Fruit fly (Drosophila melanogaster) whole organism, embryonic: ENCODE results near the gene Polr3A.

Source experiments
- Bteb2 ChIP-seq: fragments of 200-800 bp; sonication (Bioruptor generic); optimal IDR thresholded peaks from 2 replicates; lab custom pipeline; 2016; ENCODE audit warnings: missing biosample characterization, missing genetic modification characterization
- CG10462 ChIP-seq: fragments of 200-800 bp; sonication (Bioruptor generic); optimal IDR thresholded peaks from 2 replicates; lab custom pipeline; 2016; ENCODE audit warnings: missing biosample characterization, missing genetic modification characterization
- CG10543 ChIP-seq: fragments of 200-800 bp; sonication (Bioruptor generic); optimal IDR thresholded peaks from 3 replicates; lab custom pipeline; 2017; ENCODE audit warnings: missing biosample characterization, mild to moderate bottlenecking, missing genetic modification characterization, moderate library complexity
- CG10654 ChIP-seq: fragments of 200-800 bp; sonication (Bioruptor generic); optimal IDR thresholded peaks from 2 replicates; lab custom pipeline; 2016; ENCODE audit warnings: missing biosample characterization, missing genetic modification characterization
- CG12659 ChIP-seq: fragments of 200-800 bp; sonication (Bioruptor generic); optimal IDR thresholded peaks from 3 replicates; lab custom pipeline; 2017; ENCODE audit warnings: mild to moderate bottlenecking, missing biosample characterization, missing genetic modification reagents, missing genetic modification characterization
- CG13287 ChIP-seq: fragments of 200-800 bp; sonication (Bioruptor generic); IDR thresholded peaks from 2 replicates; pipeline ENCODE4 v1.3.6; 2022; ENCODE audit warnings: missing biosample characterization, missing genetic modification characterization; ENCODE audit not compliant: partially characterized antibody
- CG14441 ChIP-seq: fragments of 200-800 bp; sonication (Bioruptor generic); IDR thresholded peaks from 2 replicates; pipeline ENCODE4 v1.3.6; 2022; ENCODE audit warnings: missing biosample characterization, missing genetic modification characterization
- CG14710 ChIP-seq: fragments of 200-800 bp; sonication (Bioruptor generic); optimal IDR thresholded peaks from 3 replicates; lab custom pipeline; 2019; ENCODE audit warnings: missing biosample characterization, mild to moderate bottlenecking, missing genetic modification characterization, moderate library complexity
- CG15514 ChIP-seq: fragments of 200-800 bp; sonication (Bioruptor generic); optimal IDR thresholded peaks from 3 replicates; lab custom pipeline; 2017; ENCODE audit warnings: missing biosample characterization, missing genetic modification characterization, mild to moderate bottlenecking, moderate library complexity, missing genetic modification reagents
- CG16779 ChIP-seq: fragments of 200-800 bp; sonication (Bioruptor generic); IDR thresholded peaks from 2 replicates; pipeline ENCODE4 v1.3.6; 2022; ENCODE audit warnings: missing biosample characterization, missing genetic modification characterization
- CG16863 ChIP-seq: fragments of 200-800 bp; sonication (Bioruptor generic); optimal IDR thresholded peaks from 3 replicates; lab custom pipeline; 2016; ENCODE audit warnings: missing biosample characterization, missing genetic modification characterization
- CG17568 ChIP-seq: fragments of 200-800 bp; sonication (Bioruptor generic); optimal IDR thresholded peaks from 2 replicates; lab custom pipeline; 2018; ENCODE audit warnings: missing biosample characterization, mild to moderate bottlenecking, missing genetic modification characterization, moderate library complexity
- CG17912 ChIP-seq: fragments of 200-800 bp; sonication (Bioruptor generic); optimal IDR thresholded peaks from 2 replicates; lab custom pipeline; 2018; ENCODE audit warnings: missing biosample characterization, mild to moderate bottlenecking, missing genetic modification characterization
- CG1832 ChIP-seq: fragments of 200-800 bp; sonication (Bioruptor generic); optimal IDR thresholded peaks from 2 replicates; lab custom pipeline; 2017; ENCODE audit warnings: missing biosample characterization, mild to moderate bottlenecking, missing genetic modification characterization, inconsistent platforms
- CG2129 ChIP-seq: fragments of 200-800 bp; sonication (Bioruptor generic); IDR thresholded peaks from 2 replicates; pipeline ENCODE4 v1.3.6; 2022; ENCODE audit warnings: missing biosample characterization, missing genetic modification characterization; ENCODE audit not compliant: partially characterized antibody
- CG30403 ChIP-seq: fragments of 200-800 bp; sonication (Bioruptor generic); optimal IDR thresholded peaks from 3 replicates; lab custom pipeline; 2016; ENCODE audit warnings: missing biosample characterization, missing genetic modification characterization
- CG33213 ChIP-seq: fragments of 200-800 bp; sonication (Bioruptor generic); optimal IDR thresholded peaks from 3 replicates; lab custom pipeline; 2016; ENCODE audit warnings: missing biosample characterization, missing genetic modification characterization
- CG4404 ChIP-seq: fragments of 200-800 bp; sonication (Bioruptor generic); IDR thresholded peaks from 2 replicates; pipeline ENCODE4 v1.3.6; 2022; ENCODE audit warnings: missing biosample characterization, missing genetic modification characterization
- CG6654 ChIP-seq: fragments of 200-800 bp; sonication (Bioruptor generic); optimal IDR thresholded peaks from 2 replicates; lab custom pipeline; 2017; ENCODE audit warnings: missing biosample characterization, mild to moderate bottlenecking, missing genetic modification characterization
- CG6683 ChIP-seq: fragments of 200-800 bp; sonication (Bioruptor generic); optimal IDR thresholded peaks from 2 replicates; lab custom pipeline; 2017; ENCODE audit warnings: missing biosample characterization, mild to moderate bottlenecking, missing genetic modification characterization, missing genetic modification reagents
- CG7745 ChIP-seq: fragments of 200-800 bp; sonication (Bioruptor generic); optimal IDR thresholded peaks from 2 replicates; lab custom pipeline; 2018; ENCODE audit warnings: missing biosample characterization, mild to moderate bottlenecking, missing genetic modification characterization, moderate library complexity
- CG8359 ChIP-seq: fragments of 200-800 bp; sonication (Bioruptor generic); optimal IDR thresholded peaks from 2 replicates; lab custom pipeline; 2017; ENCODE audit warnings: missing biosample characterization, mild to moderate bottlenecking, missing genetic modification characterization, borderline replicate concordance
- CG8944 ChIP-seq: fragments of 200-800 bp; sonication (Bioruptor generic); optimal IDR thresholded peaks from 3 replicates; lab custom pipeline; 2016; ENCODE audit warnings: missing biosample characterization, missing genetic modification characterization
- CG9437 ChIP-seq: fragments of 200-800 bp; sonication (Bioruptor generic); optimal IDR thresholded peaks from 2 replicates; lab custom pipeline; 2018; ENCODE audit warnings: missing biosample characterization, mild to moderate bottlenecking, missing genetic modification characterization
- CG9797 ChIP-seq: fragments of 200-800 bp; sonication (Bioruptor generic); optimal IDR thresholded peaks from 3 replicates; lab custom pipeline; 2018; ENCODE audit warnings: missing biosample characterization, mild to moderate bottlenecking, missing genetic modification characterization
- D19A ChIP-seq: fragments of 200-800 bp; optimal IDR thresholded peaks from 3 replicates; lab custom pipeline; 2019; ENCODE audit warnings: missing biosample characterization, mild to moderate bottlenecking, missing genetic modification characterization, moderate library complexity
- D19B ChIP-seq: fragments of 200-800 bp; sonication (Bioruptor generic); optimal IDR thresholded peaks from 2 replicates; lab custom pipeline; 2017; ENCODE audit warnings: missing biosample characterization, mild to moderate bottlenecking, missing genetic modification characterization
- Dip3 ChIP-seq: fragments of 200-800 bp; sonication (Bioruptor generic); optimal IDR thresholded peaks from 3 replicates; lab custom pipeline; 2016; ENCODE audit warnings: missing biosample characterization, missing genetic modification characterization
- Elba2 ChIP-seq: fragments of 200-800 bp; sonication (Bioruptor generic); optimal IDR thresholded peaks from 3 replicates; lab custom pipeline; 2016; ENCODE audit warnings: missing biosample characterization, missing genetic modification characterization
- H15 ChIP-seq: fragments of 200-800 bp; sonication (Bioruptor generic); IDR thresholded peaks from 3 replicates; pipeline ENCODE4 v1.3.6; 2022; ENCODE audit warnings: missing biosample characterization, missing genetic modification characterization
- Lim3 ChIP-seq: fragments of 200-800 bp; sonication (Bioruptor generic); IDR thresholded peaks from 2 replicates; pipeline ENCODE4 v1.3.6; 2022; ENCODE audit warnings: missing biosample characterization, missing genetic modification characterization
- NK7.1 ChIP-seq: fragments of 200-800 bp; sonication (Bioruptor generic); optimal IDR thresholded peaks from 3 replicates; lab custom pipeline; 2016; ENCODE audit warnings: missing biosample characterization, missing genetic modification characterization
- Optix ChIP-seq: fragments of 200-800 bp; sonication (Bioruptor generic); IDR thresholded peaks from 3 replicates; pipeline ENCODE4 v1.3.6; 2022; ENCODE audit warnings: missing biosample characterization, missing genetic modification characterization
- Pdp1 ChIP-seq, 2 experiments: fragments of 200-800 bp; sonication (Bioruptor generic); optimal IDR thresholded peaks; 3 replicates each; lab custom pipeline; 2016; ENCODE audit warnings: missing biosample characterization in 2 of 2, missing genetic modification characterization in 2 of 2, mild to moderate bottlenecking in 1 of 2, moderate library complexity in 1 of 2
- Poxn ChIP-seq: fragments of 200-800 bp; sonication (Bioruptor generic); IDR thresholded peaks from 2 replicates; pipeline ENCODE4 v1.3.6; 2022; ENCODE audit warnings: missing biosample characterization, missing genetic modification characterization
- Sox102F ChIP-seq: fragments of 200-800 bp; sonication (Bioruptor generic); optimal IDR thresholded peaks from 2 replicates; lab custom pipeline; 2018; ENCODE audit warnings: missing biosample characterization, mild to moderate bottlenecking, missing genetic modification characterization, moderate library complexity
- TFAM ChIP-seq: fragments of 200-800 bp; sonication (Bioruptor generic); optimal IDR thresholded peaks from 2 replicates; lab custom pipeline; 2017; ENCODE audit warnings: missing biosample characterization, missing genetic modification characterization, inconsistent platforms
- Usf ChIP-seq: fragments of 200-800 bp; sonication (Bioruptor generic); optimal IDR thresholded peaks from 2 replicates; lab custom pipeline; 2017; ENCODE audit warnings: missing genotype, missing biosample characterization, missing genetic modification characterization
- br ChIP-seq: fragments of >200 bp; optimal IDR thresholded peaks from 2 replicates; lab custom pipeline; 2017
- gcm ChIP-seq: fragments of 200-800 bp; sonication (Bioruptor generic); optimal IDR thresholded peaks from 2 replicates; lab custom pipeline; 2019; ENCODE audit warnings: missing biosample characterization, mild to moderate bottlenecking, missing genetic modification characterization, moderate library complexity
- gro ChIP-seq: fragments of 200-800 bp; sonication (Bioruptor generic); optimal IDR thresholded peaks from 2 replicates; lab custom pipeline; 2016; ENCODE audit warnings: missing biosample characterization, missing genetic modification characterization
- her ChIP-seq: fragments of 200-800 bp; sonication (Bioruptor generic); optimal IDR thresholded peaks from 2 replicates; lab custom pipeline; 2016; ENCODE audit warnings: missing biosample characterization, missing genetic modification characterization
- maf-S ChIP-seq: fragments of 200-800 bp; sonication (Bioruptor generic); optimal IDR thresholded peaks from 2 replicates; lab custom pipeline; 2016; ENCODE audit warnings: missing biosample characterization, missing genetic modification characterization
- pan ChIP-seq, 4 experiments: fragments of >200 bp in 3 of 4; fragments of 200-800 bp in 1 of 4; sonication (Bioruptor generic) in 1 of 4; optimal IDR thresholded peaks in 3 of 4; IDR thresholded peaks in 1 of 4; 2 replicates each; pipeline versions ENCODE4 v1.3.6 to Lab custom; 2017 to 2022; ENCODE audit warnings: missing biosample characterization in 2 of 4, missing genetic modification characterization in 2 of 4, mixed read lengths in 1 of 4
- pb ChIP-seq: fragments of 200-800 bp; sonication (Bioruptor generic); optimal IDR thresholded peaks from 3 replicates; lab custom pipeline; 2016; ENCODE audit warnings: missing biosample characterization, missing genetic modification characterization
- sd ChIP-seq: fragments of 200-800 bp; sonication (Bioruptor generic); optimal IDR thresholded peaks from 3 replicates; lab custom pipeline; 2018; ENCODE audit warnings: missing biosample characterization, mild to moderate bottlenecking, missing genetic modification characterization, moderate library complexity
- sens-2 ChIP-seq: fragments of 200-800 bp; sonication (Bioruptor generic); IDR thresholded peaks from 2 replicates; pipeline ENCODE4 v1.3.6; 2022; ENCODE audit warnings: missing biosample characterization, missing genetic modification characterization
- stc ChIP-seq: fragments of 200-800 bp; sonication (Bioruptor generic); IDR thresholded peaks from 2 replicates; pipeline ENCODE4 v1.3.6; 2022; ENCODE audit warnings: missing biosample characterization, missing genetic modification characterization
- tio ChIP-seq: fragments of 200-800 bp; sonication (Bioruptor generic); optimal IDR thresholded peaks from 2 replicates; lab custom pipeline; 2017; ENCODE audit warnings: missing biosample characterization, missing genetic modification characterization, inconsistent platforms
- vfl ChIP-seq: fragments of 200-800 bp; sonication (Bioruptor generic); optimal IDR thresholded peaks from 2 replicates; lab custom pipeline; 2016; ENCODE audit warnings: missing biosample characterization, missing genetic modification characterization

Polr3A gene

DNA sequence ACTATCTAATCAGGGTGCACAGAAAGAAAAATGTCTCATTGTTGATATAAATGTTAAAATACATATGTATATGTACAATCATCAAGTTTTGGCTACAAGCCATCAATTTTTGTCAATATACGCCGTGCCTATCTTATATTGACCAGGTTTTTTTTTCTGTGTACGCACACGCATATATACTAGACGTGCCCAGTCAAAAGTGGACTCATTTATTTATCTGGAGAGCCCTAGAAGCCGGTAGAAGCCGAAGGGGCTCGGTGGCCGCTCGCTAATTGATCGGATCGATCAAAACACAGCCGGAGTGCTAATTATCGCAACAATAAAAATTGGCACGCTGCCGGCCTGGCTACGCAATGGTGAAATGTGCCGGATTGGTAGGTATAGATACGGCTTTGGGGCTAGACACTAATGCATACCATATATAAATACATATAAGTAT lies 22.4 kb upstream of the Polr3A start (continued):
- TF ChIP-seq CG17912 (GFP tag; lab: Kevin White, UChicago): no peak
- no peak for TF ChIP-seq tio (GFP tag; lab: Kevin White, UChicago)
- no peak for TF ChIP-seq Lim3 (GFP tag; lab: Robert Waterston, UW)
- no peak for TF ChIP-seq CG2129
- peak; percentile 31 for TF ChIP-seq CG10654 (GFP tag; lab: Kevin White, UChicago)
- TF ChIP-seq D19A (tag; lab: Kevin White, UChicago): peak; percentile 37
- peak; percentile 78 for TF ChIP-seq CG12659
- TF ChIP-seq CG9797 (GFP tag; lab: Kevin White, UChicago): no peak
- TF ChIP-seq Usf (GFP tag; lab: Kevin White, UChicago): no peak
- peak; percentile 87 for TF ChIP-seq gro (GFP tag; lab: Kevin White, UChicago)
- no peak for TF ChIP-seq CG17568 (GFP tag; lab: Kevin White, UChicago)
- TF ChIP-seq CG1832 (GFP tag; lab: Kevin White, UChicago): no peak
- peak; percentile 28 for TF ChIP-seq CG33213 (GFP tag; lab: Kevin White, UChicago)
- peak; percentile 79 for TF ChIP-seq CG15514
- TF ChIP-seq CG6683 (GFP tag; lab: Kevin White, UChicago): peak; percentile 63
- TF ChIP-seq CG4404 (GFP tag; lab: Robert Waterston, UW): peak; percentile 50
- TF ChIP-seq CG14710 (tag; lab: Kevin White, UChicago): peak; percentile 3
- peak; percentile 47 for TF ChIP-seq her (GFP tag; lab: Kevin White, UChicago)
- no peak for TF ChIP-seq CG6654
- 0 out of 3 replicates have a peak, but pooled peaks have one; percentile 16 for TF ChIP-seq Optix (GFP tag; lab: Robert Waterston, UW)
- no peak for TF ChIP-seq CG8359
- no peak for TF ChIP-seq Elba2 (GFP tag; lab: Kevin White, UChicago)
- TF ChIP-seq maf-S: peak; percentile 44
- TF ChIP-seq CG16779 (GFP tag; lab: Robert Waterston, UW): peak; percentile 78; the same call in 1 of the 2 replicates
- TF ChIP-seq gcm (GFP tag; lab: Kevin White, UChicago): peak; percentile 45
- TF ChIP-seq CG10462 (GFP tag; lab: Kevin White, UChicago): no peak
- no peak for TF ChIP-seq CG9437 (GFP tag; lab: Kevin White, UChicago)
- no peak for TF ChIP-seq pan (optimal IDR thresholded peaks at IDR 0.05; lab: Kevin White, UChicago)
- TF ChIP-seq pan (GFP tag; optimal IDR thresholded peaks at IDR 0.05 in 1 of 2, IDR thresholded peaks at IDR 0.05 in 1 of 2): peak in 1 of 2 experiments; percentile 84
- TF ChIP-seq CG10543 (GFP tag; lab: Kevin White, UChicago): peak; percentile 80
- peak; percentile 40; the same call in 1 of the 2 replicates for TF ChIP-seq sens-2 (GFP tag; lab: Robert Waterston, UW)
- TF ChIP-seq CG14441 (GFP tag; lab: Robert Waterston, UW): peak; percentile 84
- TF ChIP-seq CG8944 (GFP tag; lab: Kevin White, UChicago): peak; percentile 75
- TF ChIP-seq CG13287 (GFP tag; lab: Robert Waterston, UW): no peak
- peak; percentile 78 for TF ChIP-seq stc (GFP tag; lab: Robert Waterston, UW)
- TF ChIP-seq TFAM (GFP tag; lab: Kevin White, UChicago): no peak
- TF ChIP-seq Dip3 (GFP tag; lab: Kevin White, UChicago): peak; percentile 57
- TF ChIP-seq pb (GFP tag; lab: Kevin White, UChicago): no peak
- 0 out of 3 replicates have a peak, but pooled peaks have one; percentile 44 for TF ChIP-seq H15
- peak; percentile 60 for TF ChIP-seq vfl (GFP tag; lab: Kevin White, UChicago)
- peak; percentile 52 for TF ChIP-seq Bteb2 (GFP tag; lab: Kevin White, UChicago)
- peak; percentile 66 for TF ChIP-seq D19B (GFP tag; lab: Kevin White, UChicago)
- TF ChIP-seq CG16863: peak; percentile 54
- TF ChIP-seq br (lab: Kevin White, UChicago): no peak
- TF ChIP-seq NK7.1 (GFP tag; lab: Kevin White, UChicago): peak; percentile 47
- TF ChIP-seq Poxn: 0 out of 2 replicates have a peak, but pooled peaks have one; percentile 30
- peak; percentile 67 for TF ChIP-seq CG30403 (GFP tag; lab: Kevin White, UChicago)
- TF ChIP-seq Pdp1 (GFP tag; optimal IDR thresholded peaks at IDR 0.05; lab: Kevin White, UChicago): peak; percentile 58 to 63
- TF ChIP-seq CG7745 (tag; lab: Kevin White, UChicago): no peak
- no peak for TF ChIP-seq Sox102F (GFP tag; lab: Kevin White, UChicago)
- TF ChIP-seq sd: peak; percentile 56
